Worm (Caenorhabditis elegans) whole organism, late embryonic: ENCODE results near the gene vha-14.

Experiments used
- elt-4 ChIP-seq: sonication (generic microtip); optimal IDR thresholded peaks from 2 replicates; lab custom pipeline; 2016; ENCODE audit warnings: missing genetic modification characterization, missing compliant biosample characterization
- gmeb-2 ChIP-seq: sonication (generic microtip); optimal IDR thresholded peaks from 2 replicates; lab custom pipeline; 2016; ENCODE audit warnings: missing genetic modification characterization, inconsistent platforms, missing compliant biosample characterization
- nfya-1 ChIP-seq: sonication (generic microtip); optimal IDR thresholded peaks from 2 replicates; lab custom pipeline; 2017; ENCODE audit warnings: missing genetic modification characterization, mild to moderate bottlenecking, missing compliant biosample characterization, antibody characterized with exemption, moderate library complexity
- pqm-1 ChIP-seq: sonication (generic microtip); optimal IDR thresholded peaks from 2 replicates; lab custom pipeline; 2016; ENCODE audit warnings: missing genetic modification characterization, missing compliant biosample characterization
- tbx-2 ChIP-seq: sonication (generic microtip); optimal IDR thresholded peaks from 2 replicates; lab custom pipeline; 2016; ENCODE audit warnings: missing genetic modification characterization, missing compliant biosample characterization

DNA sequence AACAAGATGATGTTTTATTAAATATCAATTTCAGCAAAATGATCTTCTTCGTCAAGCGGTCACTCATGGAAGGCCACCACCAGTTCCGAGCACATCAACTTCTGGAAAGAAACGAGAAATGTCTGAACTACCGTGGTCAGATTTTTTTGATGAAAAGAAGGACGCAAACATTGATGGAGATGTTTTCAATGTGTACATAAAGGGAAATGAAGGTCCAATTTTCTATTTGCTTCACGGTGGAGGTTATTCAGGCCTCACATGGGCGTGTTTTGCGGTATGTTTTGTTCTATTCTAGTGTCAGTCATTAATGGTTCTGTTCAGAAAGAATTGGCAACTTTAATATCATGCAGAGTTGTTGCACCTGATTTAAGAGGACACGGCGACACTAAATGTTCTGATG is 42.0 kb upstream of the vha-14 start, which contains the start of gene B0464.6:
- TF ChIP-seq nfya-1 (tag; lab: Kevin White, UChicago) (no peak), gmeb-2 (no peak), pqm-1 (tag; lab: Kevin White, UChicago) (no peak), tbx-2 (tag; lab: Kevin White, UChicago) (no peak), elt-4 (tag; lab: Kevin White, UChicago) (no peak)
